Fruit fly (Drosophila melanogaster): Measurements from ENCODE around the gene CG9555.

CG9555 gene

DNA sequence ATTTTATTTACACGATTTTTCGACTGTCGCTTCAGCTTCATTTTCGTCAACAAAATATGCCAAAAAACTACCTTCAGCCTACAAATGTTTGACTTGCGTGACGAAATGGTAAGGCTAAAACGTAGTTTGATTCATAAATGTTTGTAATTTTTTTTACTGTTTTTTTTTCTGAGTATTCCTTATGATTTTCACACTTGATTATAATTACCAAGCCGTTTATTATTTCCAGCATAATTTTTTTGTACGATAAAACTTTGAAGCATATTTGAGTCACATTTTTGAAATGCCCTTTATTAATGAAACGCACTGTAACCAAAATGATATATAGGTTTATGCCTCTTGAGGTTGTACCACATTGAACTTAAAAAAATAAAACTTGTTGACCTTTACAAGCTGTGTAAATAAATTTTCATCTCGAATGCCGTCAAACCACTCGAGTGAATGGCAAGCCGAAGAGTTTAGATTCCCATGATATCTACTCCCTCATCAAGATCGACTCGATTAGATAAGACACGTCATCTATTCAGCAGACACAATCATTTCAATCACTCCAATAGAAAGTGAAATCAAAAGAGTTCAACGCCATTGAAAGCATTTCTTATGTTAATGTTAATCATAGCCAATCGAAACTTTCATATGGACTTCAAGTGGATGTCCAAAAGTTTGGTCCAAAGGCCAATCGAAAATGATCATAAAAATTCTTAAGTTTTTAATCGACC lies 8.8 kb upstream of the CG9555 start (continued):
- TF ChIP-seq CG9215 (GFP tag; IDR thresholded peaks at IDR 0.05) (no peak), Rfx (GFP tag; IDR thresholded peaks at IDR 0.05) (peak; percentile 76), Xrp1 (GFP tag; IDR thresholded peaks at IDR 0.05) (peak; percentile 38; the same call in 1 of the 2 replicates), CG33557 (GFP tag; optimal IDR thresholded peaks at IDR 0.05) (no peak), CG32532 (GFP tag; IDR thresholded peaks at IDR 0.05) (peak; percentile 50; the same call in 1 of the 2 replicates), gcm (GFP tag; optimal IDR thresholded peaks at IDR 0.05) (peak; percentile 20), Bteb2 (GFP tag; optimal IDR thresholded peaks at IDR 0.05) (peak; percentile 34), CG4820 (GFP tag; optimal IDR thresholded peaks at IDR 0.05) (peak; percentile 6), CG2678 (tag; optimal IDR thresholded peaks at IDR 0.05) (peak; percentile 78), CG3163 (GFP tag; optimal IDR thresholded peaks at IDR 0.05) (no peak), CG17328 (GFP tag; IDR thresholded peaks at IDR 0.05) (peak; percentile 52), CG2199 (GFP tag; IDR thresholded peaks at IDR 0.05) (no peak), Med (GFP tag) (peak; percentile 89), HmgZ (tag; optimal IDR thresholded peaks at IDR 0.05) (peak; percentile 8), CG18262 (tag; optimal IDR thresholded peaks at IDR 0.05) (peak; percentile 2), chn (GFP tag; optimal IDR thresholded peaks at IDR 0.05) (no peak), CG3281 (GFP tag; optimal IDR thresholded peaks at IDR 0.05) (peak; percentile 23), CG5953 (GFP tag; IDR thresholded peaks at IDR 0.05) (no peak), en (GFP tag; optimal IDR thresholded peaks at IDR 0.05) (no peak), Fer3 (tag; optimal IDR thresholded peaks at IDR 0.05) (peak; percentile 71), Nf-YA (GFP tag; IDR thresholded peaks at IDR 0.05) (no peak), CG1529 (GFP tag; optimal IDR thresholded peaks at IDR 0.05) (no peak), Trl (optimal IDR thresholded peaks at IDR 0.05) (no peak), Trl (GFP tag; optimal IDR thresholded peaks at IDR 0.05) (peak; percentile 44), tgo (GFP tag; IDR thresholded peaks at IDR 0.05) (peak; percentile 42; the same call in 1 of the 3 replicates), CG31441 (GFP tag; IDR thresholded peaks at IDR 0.05) (peak; percentile 58; the same call in 1 of the 2 replicates), Fer1 (GFP tag; optimal IDR thresholded peaks at IDR 0.05) (peak; percentile 46), CG16863 (GFP tag; optimal IDR thresholded peaks at IDR 0.05) (peak; percentile 27), grau (tag; optimal IDR thresholded peaks at IDR 0.05) (peak; percentile 48), pho (GFP tag; optimal IDR thresholded peaks at IDR 0.05) (peak; percentile 14), CoRest (tag; optimal IDR thresholded peaks at IDR 0.05) (peak; percentile 65), Tbp (GFP tag; optimal IDR thresholded peaks at IDR 0.05) (no peak), CG12219 (GFP tag; optimal IDR thresholded peaks at IDR 0.05) (no peak), Atf6 (GFP tag; IDR thresholded peaks at IDR 0.05) (peak; percentile 57; the same call in 1 of the 2 replicates), chinmo (GFP tag; IDR thresholded peaks at IDR 0.05; ENCODE audit: partially characterized antibody) (no peak), CG10366 (GFP tag; IDR thresholded peaks at IDR 0.05) (peak; percentile 45; the same call in 1 of the 2 replicates), zfh2 (GFP tag; optimal IDR thresholded peaks at IDR 0.05) (peak; percentile 21), dpn (GFP tag; optimal IDR thresholded peaks at IDR 0.05) (peak; percentile 34 to 61), CG18599 (GFP tag; optimal IDR thresholded peaks at IDR 0.05) (peak; percentile 44), ac (GFP tag; optimal IDR thresholded peaks at IDR 0.05) (no peak), zf30C (GFP tag; optimal IDR thresholded peaks at IDR 0.05) (no peak), CG14667 (GFP tag; IDR thresholded peaks at IDR 0.05) (no peak), ham (GFP tag; IDR thresholded peaks at IDR 0.05) (no peak), unpg (GFP tag; optimal IDR thresholded peaks at IDR 0.05) (peak; percentile 69), Oli (tag; optimal IDR thresholded peaks at IDR 0.05) (peak; percentile 62), eve (GFP tag; optimal IDR thresholded peaks at IDR 0.05) (peak in 1 of 2 experiments; percentile 57), ato (GFP tag; IDR thresholded peaks at IDR 0.05; ENCODE audit: partially characterized antibody) (no peak), Ets65A (GFP tag) (peak; percentile 51), CG9817 (tag; optimal IDR thresholded peaks at IDR 0.05) (peak; percentile 46), CG11456 (GFP tag; IDR thresholded peaks at IDR 0.05) (no peak), phol (tag; optimal IDR thresholded peaks at IDR 0.05) (peak; percentile 41)

Measured in whole organism, embryonic.